Fruit fly (Drosophila melanogaster): Measurements from ENCODE around the gene sev.

DNA sequence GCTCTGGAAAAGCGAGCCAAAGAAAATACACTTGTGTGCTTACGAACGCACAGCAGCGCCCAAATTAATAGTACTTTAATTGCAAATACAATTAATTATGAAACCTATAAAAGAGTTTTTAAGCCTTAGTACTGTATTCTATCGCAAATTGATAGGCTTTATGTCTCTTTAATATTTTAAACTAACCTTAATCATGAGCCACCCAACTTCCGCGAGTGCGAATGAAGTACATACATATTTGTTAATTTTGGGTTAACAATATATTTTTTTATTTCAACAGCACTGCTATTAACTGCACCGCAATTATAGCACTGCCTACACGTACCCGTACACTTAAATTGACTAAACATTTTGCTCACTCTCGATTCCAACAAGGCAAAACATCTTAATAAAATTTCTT is 4.9 kb downstream of the sev start:
- TF ChIP-seq CTCF (optimal IDR thresholded peaks at IDR 0.05): no peak
- TF ChIP-seq CG8478 (optimal IDR thresholded peaks at IDR 0.05): no peak

All from S2 (cell line).